Fruit fly (Drosophila melanogaster) whole organism, prepupa: ENCODE data around the gene Qsox4.

Experiments
- Blimp-1 ChIP-seq: fragments of 200-800 bp; sonication (Bioruptor generic); optimal IDR thresholded peaks from 3 replicates; lab custom pipeline; 2017; ENCODE audit warnings: missing biosample characterization, missing genetic modification characterization, mild to moderate bottlenecking, moderate library complexity, missing genetic modification reagents
- CG10669 ChIP-seq: fragments of 200-800 bp; sonication (Bioruptor generic); optimal IDR thresholded peaks from 3 replicates; lab custom pipeline; 2018; ENCODE audit warnings: missing biosample characterization, mild to moderate bottlenecking, missing genetic modification characterization, moderate library complexity
- CG11294 ChIP-seq: fragments of 200-800 bp; sonication (Bioruptor generic); IDR thresholded peaks from 2 replicates; pipeline ENCODE4 v1.3.6; 2022; ENCODE audit warnings: missing biosample characterization, missing genetic modification characterization
- CG11762 ChIP-seq: fragments of 200-800 bp; sonication (Bioruptor generic); optimal IDR thresholded peaks from 3 replicates; lab custom pipeline; 2016; ENCODE audit warnings: missing biosample characterization, missing genetic modification characterization; ENCODE audit not compliant: insufficient read depth
- CG11902 ChIP-seq: fragments of 200-800 bp; sonication (Bioruptor generic); optimal IDR thresholded peaks from 3 replicates; lab custom pipeline; 2016; ENCODE audit warnings: missing biosample characterization, missing genetic modification characterization
- CG15336 ChIP-seq: fragments of 200-800 bp; sonication (Bioruptor generic); IDR thresholded peaks from 2 replicates; pipeline ENCODE4 v1.3.6; 2022; ENCODE audit warnings: missing biosample characterization, missing genetic modification characterization
- CG1621 ChIP-seq: fragments of 200-800 bp; sonication (Bioruptor generic); optimal IDR thresholded peaks from 3 replicates; lab custom pipeline; 2018; ENCODE audit warnings: missing biosample characterization, mild to moderate bottlenecking, missing genetic modification characterization
- CG16779 ChIP-seq: fragments of 200-800 bp; sonication (Bioruptor generic); optimal IDR thresholded peaks from 3 replicates; lab custom pipeline; 2017; ENCODE audit warnings: missing biosample characterization, mild to moderate bottlenecking, missing genetic modification characterization
- CG3032 ChIP-seq: fragments of 200-800 bp; optimal IDR thresholded peaks from 2 replicates; lab custom pipeline; 2019; ENCODE audit warnings: missing biosample characterization, mild to moderate bottlenecking, missing genetic modification characterization, moderate library complexity
- CG31627 ChIP-seq: fragments of 200-800 bp; sonication (Bioruptor generic); optimal IDR thresholded peaks from 3 replicates; lab custom pipeline; 2016; ENCODE audit warnings: missing biosample characterization, missing genetic modification characterization
- CG34406 ChIP-seq: fragments of 200-800 bp; sonication (Bioruptor generic); optimal IDR thresholded peaks from 3 replicates; lab custom pipeline; 2016; ENCODE audit warnings: missing biosample characterization, missing genetic modification characterization
- CG3919 ChIP-seq: fragments of 200-800 bp; sonication (Bioruptor generic); optimal IDR thresholded peaks from 3 replicates; lab custom pipeline; 2016; ENCODE audit warnings: missing biosample characterization, missing genetic modification characterization
- CG4318 ChIP-seq: fragments of 200-800 bp; sonication (Bioruptor generic); optimal IDR thresholded peaks from 3 replicates; lab custom pipeline; 2017; ENCODE audit warnings: missing biosample characterization, mild to moderate bottlenecking, missing genetic modification characterization
- CG6163 ChIP-seq: fragments of 200-800 bp; sonication (Bioruptor generic); IDR thresholded peaks from 3 replicates; pipeline ENCODE4 v1.3.6; 2022; ENCODE audit warnings: missing biosample characterization, missing genetic modification characterization
- CG6854 ChIP-seq: fragments of 200-800 bp; sonication (Bioruptor generic); optimal IDR thresholded peaks from 2 replicates; lab custom pipeline; 2017; ENCODE audit warnings: missing biosample characterization, mild to moderate bottlenecking, missing genetic modification characterization
- CG7368 ChIP-seq: fragments of 200-800 bp; sonication (Bioruptor generic); optimal IDR thresholded peaks from 3 replicates; lab custom pipeline; 2016; ENCODE audit warnings: missing biosample characterization, missing genetic modification characterization
- CG8319 ChIP-seq: fragments of 200-800 bp; sonication (Bioruptor generic); optimal IDR thresholded peaks from 3 replicates; lab custom pipeline; 2016; ENCODE audit warnings: missing biosample characterization, missing genetic modification characterization
- CG8632 ChIP-seq: fragments of 200-800 bp; sonication (Bioruptor generic); optimal IDR thresholded peaks from 3 replicates; lab custom pipeline; 2016; ENCODE audit warnings: missing biosample characterization, missing genetic modification characterization
- Eip75B ChIP-seq: fragments of 200-800 bp; sonication (Bioruptor generic); optimal IDR thresholded peaks from 3 replicates; lab custom pipeline; 2016; ENCODE audit warnings: missing biosample characterization, missing genetic modification characterization
- Eip78C ChIP-seq: fragments of 200-800 bp; sonication (Bioruptor generic); peaks from one replicate; lab custom pipeline; 2016; ENCODE audit warnings: missing biosample characterization, missing genetic modification characterization
- Eip93F ChIP-seq: fragments of 200-800 bp; sonication (Bioruptor generic); optimal IDR thresholded peaks from 2 replicates; lab custom pipeline; 2016; ENCODE audit warnings: missing biosample characterization, mild to moderate bottlenecking, missing genetic modification characterization
- Ets21C ChIP-seq: fragments of 200-800 bp; sonication (Bioruptor generic); optimal IDR thresholded peaks from 3 replicates; lab custom pipeline; 2016; ENCODE audit warnings: missing biosample characterization, missing genetic modification characterization
- Ets96B ChIP-seq: fragments of 200-800 bp; optimal IDR thresholded peaks from 2 replicates; lab custom pipeline; 2019; ENCODE audit warnings: missing biosample characterization, mild to moderate bottlenecking, missing genetic modification characterization, moderate library complexity
- Gug ChIP-seq: fragments of 200-800 bp; sonication (Bioruptor generic); IDR thresholded peaks from 2 replicates; pipeline ENCODE4 v1.3.6; 2022; ENCODE audit warnings: missing biosample characterization, missing genetic modification characterization
- Hr39 ChIP-seq: fragments of 200-800 bp; sonication (Bioruptor generic); optimal IDR thresholded peaks from 2 replicates; lab custom pipeline; 2016; ENCODE audit warnings: missing biosample characterization, missing genetic modification characterization
- Met ChIP-seq: fragments of 200-800 bp; sonication (Bioruptor generic); optimal IDR thresholded peaks from 3 replicates; lab custom pipeline; 2016; ENCODE audit warnings: missing biosample characterization, missing genetic modification characterization
- Sox102F ChIP-seq: fragments of 200-800 bp; sonication (Bioruptor generic); optimal IDR thresholded peaks from 2 replicates; lab custom pipeline; 2016; ENCODE audit warnings: missing biosample characterization, mild to moderate bottlenecking, missing genetic modification characterization
- Sox14 ChIP-seq: fragments of 200-800 bp; sonication (Bioruptor generic); optimal IDR thresholded peaks from 3 replicates; lab custom pipeline; 2016; ENCODE audit warnings: missing biosample characterization, missing genetic modification characterization
- achi ChIP-seq: fragments of 200-800 bp; sonication (Bioruptor generic); optimal IDR thresholded peaks from 3 replicates; lab custom pipeline; 2016; ENCODE audit warnings: missing biosample characterization, missing genetic modification characterization
- acj6 ChIP-seq: fragments of 200-800 bp; sonication (Bioruptor generic); optimal IDR thresholded peaks from 3 replicates; lab custom pipeline; 2016; ENCODE audit warnings: missing biosample characterization, missing genetic modification characterization
- cyc ChIP-seq: fragments of 200-800 bp; sonication (Bioruptor generic); optimal IDR thresholded peaks from 3 replicates; lab custom pipeline; 2016; ENCODE audit warnings: missing biosample characterization, missing genetic modification characterization
- dsx ChIP-seq: fragments of 200-800 bp; optimal IDR thresholded peaks from 3 replicates; lab custom pipeline; 2019; ENCODE audit warnings: missing biosample characterization, mild to moderate bottlenecking, missing genetic modification characterization, moderate library complexity; ENCODE audit not compliant: poor library complexity, severe bottlenecking
- eg ChIP-seq: fragments of 200-800 bp; sonication (Bioruptor generic); IDR thresholded peaks from 3 replicates; pipeline ENCODE4 v1.3.6; 2022; ENCODE audit warnings: missing biosample characterization, missing genetic modification characterization
- esn ChIP-seq: fragments of 200-800 bp; sonication (Bioruptor generic); optimal IDR thresholded peaks from 2 replicates; lab custom pipeline; 2016; ENCODE audit warnings: missing biosample characterization, mild to moderate bottlenecking, missing genetic modification characterization, moderate library complexity
- fd59A ChIP-seq: fragments of 200-800 bp; sonication (Bioruptor generic); optimal IDR thresholded peaks from 2 replicates; lab custom pipeline; 2017; ENCODE audit warnings: missing biosample characterization, mild to moderate bottlenecking, missing genetic modification characterization, missing genetic modification reagents
- fd85E ChIP-seq: fragments of 200-800 bp; sonication (Bioruptor generic); optimal IDR thresholded peaks from 3 replicates; lab custom pipeline; 2016; ENCODE audit warnings: missing biosample characterization, missing genetic modification characterization
- lz ChIP-seq: fragments of 200-800 bp; sonication (Bioruptor generic); optimal IDR thresholded peaks from 3 replicates; lab custom pipeline; 2016; ENCODE audit warnings: missing biosample characterization, missing genetic modification characterization
- net ChIP-seq: fragments of 200-800 bp; sonication (Bioruptor generic); optimal IDR thresholded peaks from 3 replicates; lab custom pipeline; 2016; ENCODE audit warnings: missing biosample characterization, missing genetic modification characterization
- pdm3 ChIP-seq: fragments of 200-800 bp; sonication (Bioruptor generic); optimal IDR thresholded peaks from 3 replicates; lab custom pipeline; 2016; ENCODE audit warnings: missing biosample characterization, missing genetic modification characterization
- salr ChIP-seq, 2 experiments: fragments of 200-800 bp; sonication (Bioruptor generic); optimal IDR thresholded peaks; 3 replicates each; lab custom pipeline; 2016 to 2018; ENCODE audit warnings: missing biosample characterization in 2 of 2, missing genetic modification characterization in 2 of 2, mild to moderate bottlenecking in 1 of 2
- spab ChIP-seq: fragments of 200-800 bp; sonication (Bioruptor generic); optimal IDR thresholded peaks from 2 replicates; lab custom pipeline; 2017; ENCODE audit warnings: missing biosample characterization, mild to moderate bottlenecking, missing genetic modification characterization, missing genetic modification reagents
- svp ChIP-seq: fragments of 200-800 bp; sonication (Bioruptor generic); peaks from one replicate; lab custom pipeline; 2016; ENCODE audit warnings: missing biosample characterization, missing genetic modification characterization
- vri ChIP-seq: fragments of 200-800 bp; sonication (Bioruptor generic); optimal IDR thresholded peaks from 3 replicates; lab custom pipeline; 2016; ENCODE audit warnings: missing biosample characterization, mild to moderate bottlenecking, missing genetic modification characterization

Qsox4 gene

DNA sequence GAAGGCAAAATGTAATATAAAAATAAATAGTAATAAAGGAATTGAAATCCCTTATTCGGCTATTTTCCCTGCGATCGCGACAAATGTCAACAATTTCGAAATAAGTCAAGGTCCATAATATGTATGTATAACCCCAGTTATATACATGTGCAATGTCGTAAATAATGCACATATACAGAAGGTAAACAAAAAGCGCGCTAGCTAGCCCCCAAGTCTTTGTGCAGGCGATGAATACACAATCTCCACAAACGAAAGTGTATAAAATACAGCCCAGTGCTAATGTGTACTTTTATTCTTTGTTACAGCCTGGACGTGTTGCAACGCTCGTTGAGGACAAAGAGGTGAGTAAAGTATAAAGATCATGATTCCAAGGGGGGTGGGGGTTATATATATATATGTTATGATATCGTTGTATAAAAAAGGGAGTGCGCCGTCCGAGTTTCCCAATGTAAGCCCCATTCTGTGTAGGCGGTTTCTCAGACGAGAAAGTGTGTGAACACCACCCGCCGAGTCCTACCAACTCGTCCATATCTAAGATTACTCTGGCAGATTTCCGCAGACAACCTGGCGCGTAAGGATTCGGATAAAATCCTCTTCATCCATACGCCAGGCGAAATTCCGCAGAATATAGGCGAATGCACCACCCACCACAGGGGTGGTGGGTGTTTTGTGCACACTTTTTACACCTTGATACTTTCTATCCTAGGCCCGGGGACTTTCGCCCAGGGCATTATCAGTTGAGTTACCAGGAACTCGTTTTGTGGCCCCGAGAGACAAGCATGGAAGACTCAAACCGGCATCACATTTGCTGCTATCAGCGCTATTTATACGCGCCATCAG lies 27.3 kb downstream of the Qsox4 start (continued):
- TF ChIP-seq CG1621 (tag; lab: Kevin White, UChicago) (peak; percentile 91), acj6 (GFP tag; lab: Kevin White, UChicago) (no peak), net (GFP tag; lab: Kevin White, UChicago) (peak; percentile 38), CG3919 (GFP tag; lab: Kevin White, UChicago) (peak; percentile 25), CG6854 (peak; percentile 70), Hr39 (GFP tag; lab: Kevin White, UChicago) (no peak), spab (GFP tag; lab: Kevin White, UChicago) (peak; percentile 15), CG11902 (GFP tag; lab: Kevin White, UChicago) (no peak), CG34406 (no peak), Eip75B (GFP tag; lab: Kevin White, UChicago) (peak; percentile 59), Ets21C (no peak), CG8319 (GFP tag; lab: Kevin White, UChicago) (no peak), vri (GFP tag; lab: Kevin White, UChicago) (peak; percentile 59), salr (GFP tag; optimal IDR thresholded peaks at IDR 0.05; lab: Kevin White, UChicago) (no peak), fd59A (GFP tag; lab: Kevin White, UChicago) (no peak), Eip93F (GFP tag; lab: Kevin White, UChicago) (peak; percentile 61), Met (GFP tag; lab: Kevin White, UChicago) (no peak)

DNA sequence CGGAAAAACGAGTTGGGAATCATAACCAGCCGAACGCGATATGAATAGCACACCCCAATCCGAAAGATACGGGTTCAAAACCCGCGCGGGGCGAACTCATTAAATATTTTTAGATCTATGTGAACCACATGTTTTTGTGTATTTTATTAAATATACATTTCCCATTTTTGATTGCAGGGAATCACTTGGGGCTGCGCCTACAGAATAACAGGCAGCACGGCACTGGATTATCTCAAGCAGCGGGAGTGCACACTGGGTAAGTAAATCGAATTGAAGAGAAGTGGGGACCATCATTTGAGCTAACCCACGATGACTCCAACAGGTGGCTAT lies 27.9 kb downstream of the Qsox4 start:
- TF ChIP-seq CG8319 (GFP tag; lab: Kevin White, UChicago): no peak
- TF ChIP-seq svp (GFP tag; lab: Kevin White, UChicago): peak; percentile 74

DNA sequence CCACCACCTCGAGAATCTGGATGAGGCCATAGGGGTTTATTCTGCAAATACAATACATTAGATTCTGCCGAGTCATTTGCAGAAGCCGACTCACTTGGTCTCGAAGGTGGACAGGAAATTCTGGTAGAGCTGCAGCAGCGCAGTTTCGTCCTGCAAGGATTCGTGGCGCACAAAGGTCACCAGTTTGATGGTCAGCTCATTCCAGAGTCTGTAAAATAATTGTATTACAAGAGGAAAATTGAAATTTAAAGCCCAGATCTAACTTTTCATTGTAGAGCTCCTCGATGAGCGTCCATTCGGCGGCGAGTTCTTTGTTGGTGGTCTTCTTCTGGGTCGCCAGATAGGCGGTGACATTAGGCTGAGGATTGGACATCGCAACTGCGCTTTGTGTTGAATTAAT lies 30.0 kb downstream of the Qsox4 start:
- TF ChIP-seq fd85E (GFP tag; lab: Kevin White, UChicago) (no peak), CG31627 (GFP tag; lab: Kevin White, UChicago) (no peak), CG11294 (no peak), cyc (GFP tag; lab: Kevin White, UChicago) (no peak), CG3919 (GFP tag; lab: Kevin White, UChicago) (no peak)
- TF ChIP-seq, all 60 proteins: peak for 0

DNA sequence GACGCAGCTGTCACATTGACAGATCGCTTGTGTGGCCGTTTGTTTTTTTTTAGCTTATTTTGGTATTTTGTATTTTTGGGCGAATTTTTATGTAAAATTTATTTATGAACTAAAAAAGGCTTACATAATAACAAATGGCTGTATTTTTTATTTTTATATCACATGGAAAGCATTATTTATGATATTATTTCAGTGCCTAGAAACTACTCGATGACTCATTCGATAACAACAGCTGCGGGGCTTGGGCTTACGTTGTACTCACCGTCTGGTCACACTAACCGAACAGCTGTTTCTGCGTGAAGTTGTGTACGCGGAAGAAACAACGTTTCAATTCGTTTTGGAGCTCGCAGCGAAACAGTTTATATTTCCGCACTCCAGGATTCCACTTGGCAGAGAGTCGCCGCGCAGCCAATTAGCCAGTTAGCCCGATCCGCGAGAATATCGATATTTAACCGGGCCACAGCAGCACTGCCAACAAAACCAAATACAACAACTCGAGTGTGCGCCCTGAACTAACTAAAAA lies 30.5 kb downstream of the Qsox4 start, which contains the start of the genes Hmgcr and Rpn9:
Gene Hmgcr (plus strand): TSS at position 335 of the 523 bp plus-strand sequence.
Gene Rpn9 (minus strand): TSS at position 473 of the 523 bp plus-strand sequence.
- TF ChIP-seq pdm3 (no peak), Met (GFP tag; lab: Kevin White, UChicago) (no peak), dsx (peak; percentile 11), CG16779 (no peak), Eip93F (GFP tag; lab: Kevin White, UChicago) (peak; percentile 52), CG31627 (GFP tag; lab: Kevin White, UChicago) (no peak), lz (GFP tag; lab: Kevin White, UChicago) (no peak), Ets96B (tag; lab: Kevin White, UChicago) (no peak), CG6163 (no peak), Ets21C (no peak), Gug (GFP tag; lab: Robert Waterston, UW) (no peak), CG4318 (GFP tag; lab: Kevin White, UChicago) (no peak), CG7368 (GFP tag; lab: Kevin White, UChicago) (no peak), Sox14 (peak; percentile 39), CG3032 (tag; lab: Kevin White, UChicago) (no peak), achi (peak; percentile 100), Eip75B (GFP tag; lab: Kevin White, UChicago) (peak; percentile 2), Sox102F (no peak), eg (GFP tag; lab: Robert Waterston, UW) (peak; percentile 10; the same call in 1 of the 3 replicates), CG10669 (GFP tag; lab: Kevin White, UChicago) (no peak), CG3919 (GFP tag; lab: Kevin White, UChicago) (peak; percentile 39), CG6854 (peak; percentile 22), CG8632 (no peak), CG15336 (GFP tag; lab: Robert Waterston, UW) (no peak; the same call in 1 of the 2 replicates), Blimp-1 (GFP tag; lab: Kevin White, UChicago) (no peak), vri (GFP tag; lab: Kevin White, UChicago) (peak; percentile 48), Eip78C (GFP tag; lab: Kevin White, UChicago) (peak; percentile 69), esn (GFP tag; lab: Kevin White, UChicago) (peak; percentile 23), spab (GFP tag; lab: Kevin White, UChicago) (no peak), CG11762 (no peak)
